Fruit fly (Drosophila melanogaster): ENCODE measurements around the gene Eig71Eb.

Gene Eig71Eb

dm6 chr3L:15619626-15620247 is 30.0 kb upstream of the Eig71Eb start, which contains the start of gene Phs (continued):
- TF ChIP-seq gsb-n (tag; optimal IDR thresholded peaks at IDR 0.05), result peak; percentile 96
- peak; percentile 62 for TF ChIP-seq al (GFP tag; IDR thresholded peaks at IDR 0.05)
- peak; percentile 85 for TF ChIP-seq lilli (GFP tag; optimal IDR thresholded peaks at IDR 0.05)
- no peak for TF ChIP-seq TFAM (GFP tag; optimal IDR thresholded peaks at IDR 0.05)
- TF ChIP-seq nom (GFP tag; optimal IDR thresholded peaks at IDR 0.05), result peak; percentile 59
- TF ChIP-seq HLH3B (GFP tag; IDR thresholded peaks at IDR 0.05), result peak; percentile 70
- TF ChIP-seq CG34224 (GFP tag; IDR thresholded peaks at IDR 0.05; ENCODE audit: partially characterized antibody), result 0 out of 3 replicates have a peak, but pooled peaks have one; percentile 20
- TF ChIP-seq sqz (GFP tag; optimal IDR thresholded peaks at IDR 0.05), result peak; percentile 38
- peak; percentile 82 for TF ChIP-seq ranshi (GFP tag; IDR thresholded peaks at IDR 0.05)
- TF ChIP-seq CG17568 (GFP tag; optimal IDR thresholded peaks at IDR 0.05), result peak; percentile 7
- TF ChIP-seq lab (GFP tag; optimal IDR thresholded peaks at IDR 0.05), result peak; percentile 90
- peak; percentile 35 for TF ChIP-seq CG15601 (tag; optimal IDR thresholded peaks at IDR 0.05)
- no peak for TF ChIP-seq CG11093 (GFP tag; IDR thresholded peaks at IDR 0.05)
- TF ChIP-seq Sry-β (GFP tag; optimal IDR thresholded peaks at IDR 0.05), result no peak
- peak; percentile 91 for TF ChIP-seq CG2116 (GFP tag; optimal IDR thresholded peaks at IDR 0.05)
- TF ChIP-seq rib (GFP tag; IDR thresholded peaks at IDR 0.05), result peak; percentile 97
- 0 out of 2 replicates have a peak, but pooled peaks have one; percentile 51 for TF ChIP-seq CG14667 (GFP tag; IDR thresholded peaks at IDR 0.05)
- TF ChIP-seq CG6854 (GFP tag; optimal IDR thresholded peaks at IDR 0.05), result peak; percentile 7
- TF ChIP-seq CG14050 (GFP tag; IDR thresholded peaks at IDR 0.05), result peak; percentile 67
- TF ChIP-seq CG12155 (GFP tag; optimal IDR thresholded peaks at IDR 0.05), result peak; percentile 88
- TF ChIP-seq B-H1 (GFP tag; IDR thresholded peaks at IDR 0.05), result no peak
- TF ChIP-seq Ssrp (tag; optimal IDR thresholded peaks at IDR 0.05), result peak; percentile 26
- TF ChIP-seq ab (GFP tag; optimal IDR thresholded peaks at IDR 0.05), result peak; percentile 46
- peak in 1 of 2 experiments; percentile 35 for TF ChIP-seq crp (GFP tag; optimal IDR thresholded peaks at IDR 0.05)
- TF ChIP-seq MBD-R2 (GFP tag; IDR thresholded peaks at IDR 0.05), result peak; percentile 79; the same call in 1 of the 2 replicates
- 0 out of 3 replicates have a peak, but pooled peaks have one; percentile 53 for TF ChIP-seq gce (GFP tag; IDR thresholded peaks at IDR 0.05)
- TF ChIP-seq Hey (tag; optimal IDR thresholded peaks at IDR 0.05), result no peak
- TF ChIP-seq CG12391 (tag; optimal IDR thresholded peaks at IDR 0.05), result peak; percentile 50
- TF ChIP-seq CG1602 (GFP tag; optimal IDR thresholded peaks at IDR 0.05), result peak; percentile 60
- peak; percentile 75 for TF ChIP-seq CG4404 (GFP tag; IDR thresholded peaks at IDR 0.05)
- peak; percentile 70 for TF ChIP-seq CG1024 (GFP tag; IDR thresholded peaks at IDR 0.05)
- peak; percentile 94 for TF ChIP-seq zfh2 (GFP tag; optimal IDR thresholded peaks at IDR 0.05)
- TF ChIP-seq amos (GFP tag; IDR thresholded peaks at IDR 0.05; ENCODE audit: partially characterized antibody), result peak; percentile 59
- no peak for TF ChIP-seq CG14860 (GFP tag; IDR thresholded peaks at IDR 0.05; ENCODE audit: partially characterized antibody)
- TF ChIP-seq eve (GFP tag; optimal IDR thresholded peaks at IDR 0.05), result no peak
- peak; percentile 49 for TF ChIP-seq Blimp-1 (GFP tag; optimal IDR thresholded peaks at IDR 0.05)
- TF ChIP-seq dati (GFP tag; IDR thresholded peaks at IDR 0.05), result no peak
- no peak for TF ChIP-seq Oaz (GFP tag; IDR thresholded peaks at IDR 0.05)
- peak; percentile 87 to 91 for TF ChIP-seq dpn (GFP tag; optimal IDR thresholded peaks at IDR 0.05)
- TF ChIP-seq grn (GFP tag; optimal IDR thresholded peaks at IDR 0.05), result no peak
- TF ChIP-seq CG12219 (GFP tag; optimal IDR thresholded peaks at IDR 0.05), result no peak
- peak; percentile 49; the same call in 1 of the 3 replicates for TF ChIP-seq Optix (GFP tag; IDR thresholded peaks at IDR 0.05)
- TF ChIP-seq org-1 (GFP tag; optimal IDR thresholded peaks at IDR 0.05), result peak; percentile 70
- peak; percentile 94 for TF ChIP-seq slbo (GFP tag; IDR thresholded peaks at IDR 0.05)
- peak; percentile 11 for TF ChIP-seq zen (tag; optimal IDR thresholded peaks at IDR 0.05)
- TF ChIP-seq Neu2 (GFP tag; optimal IDR thresholded peaks at IDR 0.05; ENCODE audit: borderline replicate concordance), result peak; percentile 0
- peak; percentile 83 for TF ChIP-seq CG16779 (GFP tag; IDR thresholded peaks at IDR 0.05)
- TF ChIP-seq exex (tag; optimal IDR thresholded peaks at IDR 0.05), result no peak
- peak; percentile 80 for TF ChIP-seq pb (GFP tag; optimal IDR thresholded peaks at IDR 0.05)

Data from whole organism, embryonic.